Fruit fly (Drosophila melanogaster): ENCODE data around the gene Crag.

The Crag gene

dm6 chrX:8574672-8575350, 17.0 kb upstream of the Crag start (continued):
- TF ChIP-seq C15 (GFP tag; IDR thresholded peaks at IDR 0.05) = no peak
- TF ChIP-seq gcm2 (GFP tag; optimal IDR thresholded peaks at IDR 0.05) = no peak
- no peak for TF ChIP-seq CG14710 (tag; optimal IDR thresholded peaks at IDR 0.05)
- TF ChIP-seq rib (GFP tag; IDR thresholded peaks at IDR 0.05) = no peak
- peak; percentile 95 for TF ChIP-seq GATAe (GFP tag; conservative IDR thresholded peaks at IDR 0.05)
- TF ChIP-seq CG4328 (GFP tag; optimal IDR thresholded peaks at IDR 0.05) = no peak
- no peak for TF ChIP-seq Mad (GFP tag; optimal IDR thresholded peaks at IDR 0.05)
- peak; percentile 47; the same call in 2 of the 3 replicates for TF ChIP-seq Mrtf (GFP tag; IDR thresholded peaks at IDR 0.05)
- TF ChIP-seq CG3726 (GFP tag; IDR thresholded peaks at IDR 0.05) = no peak
- peak; percentile 45 for TF ChIP-seq CG9817 (tag; optimal IDR thresholded peaks at IDR 0.05)
- TF ChIP-seq mirr (GFP tag; optimal IDR thresholded peaks at IDR 0.05) = peak; percentile 21
- TF ChIP-seq ranshi (GFP tag; IDR thresholded peaks at IDR 0.05) = no peak
- no peak for TF ChIP-seq Ssrp (tag; optimal IDR thresholded peaks at IDR 0.05)
- TF ChIP-seq CG17385 (GFP tag; optimal IDR thresholded peaks at IDR 0.05) = no peak
- TF ChIP-seq CG10565 (GFP tag; optimal IDR thresholded peaks at IDR 0.05) = no peak
- TF ChIP-seq CG7987 (GFP tag; optimal IDR thresholded peaks at IDR 0.05) = no peak
- no peak for TF ChIP-seq odd (GFP tag; optimal IDR thresholded peaks at IDR 0.05)
- no peak for TF ChIP-seq CG1024 (GFP tag; IDR thresholded peaks at IDR 0.05)
- no peak for TF ChIP-seq Ravus (GFP tag; IDR thresholded peaks at IDR 0.05)
- TF ChIP-seq Bgb (GFP tag; IDR thresholded peaks at IDR 0.05; ENCODE audit: partially characterized antibody) = no peak
- no peak for TF ChIP-seq nom (GFP tag; optimal IDR thresholded peaks at IDR 0.05)
- peak; percentile 6 for TF ChIP-seq CG8944 (GFP tag; optimal IDR thresholded peaks at IDR 0.05)
- TF ChIP-seq eyg (GFP tag; optimal IDR thresholded peaks at IDR 0.05) = no peak
- peak; percentile 47; the same call in 1 of the 2 replicates for TF ChIP-seq CG14014 (GFP tag; IDR thresholded peaks at IDR 0.05)
- no peak for TF ChIP-seq CG30431 (GFP tag; optimal IDR thresholded peaks at IDR 0.05)
- TF ChIP-seq tap (tag; optimal IDR thresholded peaks at IDR 0.05) = peak; percentile 16
- no peak for TF ChIP-seq CG1647 (GFP tag; optimal IDR thresholded peaks at IDR 0.05)
- TF ChIP-seq Sin3A (optimal IDR thresholded peaks at IDR 0.05) = no peak
- no peak for TF ChIP-seq CG2202 (tag; optimal IDR thresholded peaks at IDR 0.05)
- TF ChIP-seq ken (GFP tag; IDR thresholded peaks at IDR 0.05) = no peak
- no peak for TF ChIP-seq tll (GFP tag; optimal IDR thresholded peaks at IDR 0.05)
- TF ChIP-seq vnd (GFP tag; IDR thresholded peaks at IDR 0.05; ENCODE audit: partially characterized antibody) = no peak
- no peak for TF ChIP-seq CG4424 (GFP tag; optimal IDR thresholded peaks at IDR 0.05)
- no peak for TF ChIP-seq Chrac-16 (GFP tag; optimal IDR thresholded peaks at IDR 0.05)
- TF ChIP-seq CG13123 (GFP tag; optimal IDR thresholded peaks at IDR 0.05) = no peak
- no peak for TF ChIP-seq Fer2 (tag; optimal IDR thresholded peaks at IDR 0.05)
- no peak for TF ChIP-seq h (optimal IDR thresholded peaks at IDR 0.05)
- no peak for TF ChIP-seq CG8089 (GFP tag; optimal IDR thresholded peaks at IDR 0.05)
- no peak for TF ChIP-seq slou (GFP tag; optimal IDR thresholded peaks at IDR 0.05)
- no peak for TF ChIP-seq Poxn (GFP tag; IDR thresholded peaks at IDR 0.05)
- no peak for TF ChIP-seq HLHmδ (GFP tag; optimal IDR thresholded peaks at IDR 0.05)
- no peak for TF ChIP-seq ssp (GFP tag; IDR thresholded peaks at IDR 0.05)
- TF ChIP-seq CG6654 (GFP tag; optimal IDR thresholded peaks at IDR 0.05) = no peak
- TF ChIP-seq lab (GFP tag; optimal IDR thresholded peaks at IDR 0.05) = peak; percentile 34
- no peak for TF ChIP-seq CG4820 (GFP tag; optimal IDR thresholded peaks at IDR 0.05)
- peak; percentile 63 for TF ChIP-seq sens (GFP tag)
- no peak for TF ChIP-seq CG34224 (GFP tag; IDR thresholded peaks at IDR 0.05; ENCODE audit: partially characterized antibody)
- no peak for TF ChIP-seq CG13775 (GFP tag; optimal IDR thresholded peaks at IDR 0.05)
- TF ChIP-seq CG14667 (GFP tag; IDR thresholded peaks at IDR 0.05) = no peak
- peak; percentile 5 for TF ChIP-seq Xbp1 (GFP tag; optimal IDR thresholded peaks at IDR 0.05)
- TF ChIP-seq CG34376 (GFP tag; optimal IDR thresholded peaks at IDR 0.05) = no peak
- TF ChIP-seq ara (GFP tag; IDR thresholded peaks at IDR 0.05) = no peak

Data from whole organism, embryonic.